Fruit fly (Drosophila melanogaster): ENCODE data around the gene oc.

Gene oc

DNA sequence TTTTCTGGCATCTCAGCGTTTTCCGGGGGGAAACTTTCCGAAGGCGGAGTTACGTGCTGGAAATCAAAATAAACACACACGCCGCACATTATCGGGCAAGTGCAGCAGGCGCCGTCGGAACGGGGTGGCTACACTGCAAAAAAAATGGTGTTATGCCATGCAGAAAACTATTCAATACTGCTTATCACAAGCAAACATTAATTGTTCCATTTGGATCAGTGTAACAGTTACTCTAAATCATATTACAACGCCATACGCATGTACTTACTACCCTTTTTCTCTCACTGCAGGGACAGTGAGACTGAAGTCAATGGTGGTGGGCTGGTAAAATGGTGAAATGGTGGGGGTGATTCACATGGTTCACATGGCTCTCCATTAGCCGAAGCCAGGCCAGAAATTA, 23.3 kb downstream of the oc start (continued):
- TF ChIP-seq Scr (GFP tag; IDR thresholded peaks at IDR 0.05; ENCODE audit: partially characterized antibody): no peak
- peak; percentile 10 for TF ChIP-seq CG12942 (GFP tag; optimal IDR thresholded peaks at IDR 0.05)
- TF ChIP-seq slou (GFP tag; optimal IDR thresholded peaks at IDR 0.05): peak; percentile 5
- TF ChIP-seq CG17328 (GFP tag; IDR thresholded peaks at IDR 0.05): peak; percentile 84
- TF ChIP-seq dimm (GFP tag; IDR thresholded peaks at IDR 0.05): peak; percentile 58
- TF ChIP-seq CG4328 (GFP tag; optimal IDR thresholded peaks at IDR 0.05): no peak
- peak; percentile 72 for TF ChIP-seq NC2β (GFP tag; optimal IDR thresholded peaks at IDR 0.05)
- TF ChIP-seq sima (GFP tag; optimal IDR thresholded peaks at IDR 0.05): no peak
- TF ChIP-seq pb (GFP tag; optimal IDR thresholded peaks at IDR 0.05): peak; percentile 71
- peak; percentile 62 for TF ChIP-seq trem (tag; optimal IDR thresholded peaks at IDR 0.05)
- TF ChIP-seq CG10979 (tag; optimal IDR thresholded peaks at IDR 0.05): peak; percentile 88
- peak; percentile 56 for TF ChIP-seq CG1024 (GFP tag; IDR thresholded peaks at IDR 0.05)
- TF ChIP-seq Fer3 (tag; optimal IDR thresholded peaks at IDR 0.05): no peak
- TF ChIP-seq CG17829 (tag; optimal IDR thresholded peaks at IDR 0.05): peak; percentile 83
- no peak for TF ChIP-seq HLHmδ (GFP tag; optimal IDR thresholded peaks at IDR 0.05)
- TF ChIP-seq Sry-β (GFP tag; optimal IDR thresholded peaks at IDR 0.05): peak; percentile 20
- no peak for TF ChIP-seq CG34224 (GFP tag; IDR thresholded peaks at IDR 0.05; ENCODE audit: partially characterized antibody)
- peak; percentile 70 for TF ChIP-seq E2f1 (GFP tag; IDR thresholded peaks at IDR 0.05)
- TF ChIP-seq Xbp1 (GFP tag; optimal IDR thresholded peaks at IDR 0.05): peak; percentile 54
- TF ChIP-seq CG18764 (GFP tag; optimal IDR thresholded peaks at IDR 0.05): peak; percentile 12
- peak; percentile 61 for TF ChIP-seq tin (GFP tag; optimal IDR thresholded peaks at IDR 0.05)
- TF ChIP-seq CG11247 (GFP tag; IDR thresholded peaks at IDR 0.05): 0 out of 2 replicates have a peak, but pooled peaks have one; percentile 25
- TF ChIP-seq bab2 (GFP tag; optimal IDR thresholded peaks at IDR 0.05): peak; percentile 87
- peak; percentile 5 for TF ChIP-seq CrebB (tag; optimal IDR thresholded peaks at IDR 0.05)
- no peak for TF ChIP-seq fd3F (GFP tag; optimal IDR thresholded peaks at IDR 0.05)
- peak; percentile 88 for TF ChIP-seq ara (GFP tag; IDR thresholded peaks at IDR 0.05)
- no peak; the same call in 1 of the 2 replicates for TF ChIP-seq ro (GFP tag; IDR thresholded peaks at IDR 0.05)
- peak; percentile 58; the same call in 1 of the 2 replicates for TF ChIP-seq sob (GFP tag; IDR thresholded peaks at IDR 0.05)
- no peak for TF ChIP-seq Hand (GFP tag; optimal IDR thresholded peaks at IDR 0.05)
- TF ChIP-seq CG12155 (GFP tag; optimal IDR thresholded peaks at IDR 0.05): no peak
- TF ChIP-seq CG11398 (GFP tag; optimal IDR thresholded peaks at IDR 0.05): peak; percentile 58
- no peak for TF ChIP-seq gfzf (GFP tag; optimal IDR thresholded peaks at IDR 0.05)
- no peak for TF ChIP-seq CG17568 (GFP tag; optimal IDR thresholded peaks at IDR 0.05)
- no peak for TF ChIP-seq pho (GFP tag; optimal IDR thresholded peaks at IDR 0.05)
- peak; percentile 76 for TF ChIP-seq Spps (tag; optimal IDR thresholded peaks at IDR 0.05)
- no peak for TF ChIP-seq Elba2 (GFP tag; optimal IDR thresholded peaks at IDR 0.05)
- no peak for TF ChIP-seq ab (GFP tag; optimal IDR thresholded peaks at IDR 0.05)
- peak; percentile 70 for TF ChIP-seq CG9727 (GFP tag; optimal IDR thresholded peaks at IDR 0.05)
- no peak for TF ChIP-seq Taf1 (GFP tag; IDR thresholded peaks at IDR 0.05)
- TF ChIP-seq CG10565 (GFP tag; optimal IDR thresholded peaks at IDR 0.05): no peak
- no peak for TF ChIP-seq Bgb (GFP tag; IDR thresholded peaks at IDR 0.05; ENCODE audit: partially characterized antibody)
- TF ChIP-seq mld (GFP tag; IDR thresholded peaks at IDR 0.05; ENCODE audit: partially characterized antibody): no peak
- TF ChIP-seq HmgD (GFP tag; optimal IDR thresholded peaks at IDR 0.05): no peak
- peak; percentile 68; the same call in 1 of the 3 replicates for TF ChIP-seq CG34422 (GFP tag; IDR thresholded peaks at IDR 0.05)
- TF ChIP-seq CoRest (tag; optimal IDR thresholded peaks at IDR 0.05): peak; percentile 71
- TF ChIP-seq NfI (GFP tag; optimal IDR thresholded peaks at IDR 0.05): peak; percentile 20
- TF ChIP-seq fd96Cb (tag; optimal IDR thresholded peaks at IDR 0.05): peak; percentile 80
- no peak for TF ChIP-seq sc (optimal IDR thresholded peaks at IDR 0.05)
- TF ChIP-seq sc (GFP tag; optimal IDR thresholded peaks at IDR 0.05): peak; percentile 56
- peak; percentile 91 for TF ChIP-seq zfh1 (GFP tag; IDR thresholded peaks at IDR 0.05)
- TF ChIP-seq hb (GFP tag; IDR thresholded peaks at IDR 0.05; ENCODE audit: partially characterized antibody): no peak
